Fruit fly (Drosophila melanogaster): ENCODE measurements around the gene CG5126.
A peak's percentile ranks its signal among the peaks of the same experiment; 100 is the strongest.

CG5126 gene

dm6 chr2L:1169867-1170415 lies 13.9 kb downstream of the CG5126 start, which contains the start of the genes CG31922 and Plap (continued):
- TF ChIP-seq CG9727 (GFP tag; optimal IDR thresholded peaks at IDR 0.05), result peak; percentile 71
- TF ChIP-seq ab (GFP tag; optimal IDR thresholded peaks at IDR 0.05), result peak; percentile 37
- no peak for TF ChIP-seq CG6254 (GFP tag; optimal IDR thresholded peaks at IDR 0.05)
- peak; percentile 91 for TF ChIP-seq vnd (GFP tag; IDR thresholded peaks at IDR 0.05; ENCODE audit: partially characterized antibody)
- TF ChIP-seq Camta (GFP tag; optimal IDR thresholded peaks at IDR 0.05), result peak; percentile 51
- peak; percentile 68 for TF ChIP-seq ftz-f1 (GFP tag; optimal IDR thresholded peaks at IDR 0.05)
- TF ChIP-seq MTF-1 (GFP tag; optimal IDR thresholded peaks at IDR 0.05; ENCODE audit: borderline replicate concordance), result no peak
- no peak for TF ChIP-seq CG8290 (GFP tag; optimal IDR thresholded peaks at IDR 0.05)
- TF ChIP-seq CG8290 (tag; optimal IDR thresholded peaks at IDR 0.05), result peak in 1 of 2 experiments; percentile 19
- TF ChIP-seq pho (GFP tag; optimal IDR thresholded peaks at IDR 0.05), result peak; percentile 81
- no peak for TF ChIP-seq eyg (GFP tag; optimal IDR thresholded peaks at IDR 0.05)
- TF ChIP-seq dmrt11E (tag; optimal IDR thresholded peaks at IDR 0.05), result peak; percentile 69
- TF ChIP-seq Ptx1 (GFP tag; IDR thresholded peaks at IDR 0.05), result peak; percentile 61; the same call in 1 of the 2 replicates
- no peak for TF ChIP-seq dimm (GFP tag; IDR thresholded peaks at IDR 0.05)
- TF ChIP-seq Hr78 (GFP tag; optimal IDR thresholded peaks at IDR 0.05), result peak in 1 of 2 experiments; percentile 75
- peak; percentile 76 for TF ChIP-seq CG13424 (tag; optimal IDR thresholded peaks at IDR 0.05)
- no peak for TF ChIP-seq ash1 (GFP tag; optimal IDR thresholded peaks at IDR 0.05)
- TF ChIP-seq Rfx (GFP tag; IDR thresholded peaks at IDR 0.05), result peak; percentile 82
- no peak for TF ChIP-seq ase (GFP tag; IDR thresholded peaks at IDR 0.05)
- no peak for TF ChIP-seq CG8765 (GFP tag; IDR thresholded peaks at IDR 0.05)
- TF ChIP-seq CG6272 (GFP tag; IDR thresholded peaks at IDR 0.05), result peak; percentile 70
- TF ChIP-seq oc (tag; optimal IDR thresholded peaks at IDR 0.05), result no peak
- TF ChIP-seq Chrac-16 (GFP tag; optimal IDR thresholded peaks at IDR 0.05), result peak; percentile 64
- TF ChIP-seq bowl (GFP tag; IDR thresholded peaks at IDR 0.05), result no peak
- no peak for TF ChIP-seq CG1832 (GFP tag; optimal IDR thresholded peaks at IDR 0.05)
- no peak for TF ChIP-seq CG6175 (GFP tag; IDR thresholded peaks at IDR 0.05)
- no peak for TF ChIP-seq wdn (GFP tag; IDR thresholded peaks at IDR 0.05)
- TF ChIP-seq rib (GFP tag; IDR thresholded peaks at IDR 0.05), result peak; percentile 84
- TF ChIP-seq unpg (GFP tag; optimal IDR thresholded peaks at IDR 0.05), result peak; percentile 61
- peak; percentile 68 for TF ChIP-seq CG8924 (tag; optimal IDR thresholded peaks at IDR 0.05)
- no peak for TF ChIP-seq ham (GFP tag; IDR thresholded peaks at IDR 0.05)
- TF ChIP-seq CG18262 (tag; optimal IDR thresholded peaks at IDR 0.05), result peak; percentile 69
- TF ChIP-seq ap (GFP tag; IDR thresholded peaks at IDR 0.05), result 0 out of 2 replicates have a peak, but pooled peaks have one; percentile 4
- peak; percentile 54; the same call in 1 of the 2 replicates for TF ChIP-seq CG7372 (GFP tag; IDR thresholded peaks at IDR 0.05)
- TF ChIP-seq ac (GFP tag; optimal IDR thresholded peaks at IDR 0.05), result no peak
- peak; percentile 74; the same call in 1 of the 3 replicates for TF ChIP-seq Opbp (GFP tag; IDR thresholded peaks at IDR 0.05; ENCODE audit: partially characterized antibody)
- TF ChIP-seq CG15514 (GFP tag; optimal IDR thresholded peaks at IDR 0.05), result peak; percentile 83
- no peak for TF ChIP-seq CG42726 (GFP tag; IDR thresholded peaks at IDR 0.05; ENCODE audit: partially characterized antibody)
- no peak for TF ChIP-seq CG10565 (GFP tag; optimal IDR thresholded peaks at IDR 0.05)
- TF ChIP-seq CG7271 (tag; optimal IDR thresholded peaks at IDR 0.05), result no peak
- TF ChIP-seq bab2 (GFP tag; optimal IDR thresholded peaks at IDR 0.05), result peak; percentile 64
- no peak for TF ChIP-seq scrt (GFP tag; optimal IDR thresholded peaks at IDR 0.05)
- TF ChIP-seq B-H1 (GFP tag; IDR thresholded peaks at IDR 0.05), result no peak; the same call in 2 of the 3 replicates
- TF ChIP-seq Dbx (GFP tag; IDR thresholded peaks at IDR 0.05), result peak; percentile 76; the same call in 2 of the 3 replicates
- no peak for TF ChIP-seq CG1529 (GFP tag; optimal IDR thresholded peaks at IDR 0.05)
- peak; percentile 21 for TF ChIP-seq gfzf (GFP tag; optimal IDR thresholded peaks at IDR 0.05)
- TF ChIP-seq CG32767 (GFP tag; IDR thresholded peaks at IDR 0.05), result peak; percentile 36; the same call in 1 of the 2 replicates
- TF ChIP-seq bsh (GFP tag; optimal IDR thresholded peaks at IDR 0.05), result peak in 1 of 2 experiments; percentile 48
- TF ChIP-seq tx (GFP tag; optimal IDR thresholded peaks at IDR 0.05), result peak; percentile 41
- TF ChIP-seq slou (GFP tag; optimal IDR thresholded peaks at IDR 0.05), result peak; percentile 68

All from whole organism, embryonic.